Worm (Caenorhabditis elegans) whole organism, mixed stage, embryonic: ENCODE data around the gene ubxn-6.

Experiments used
- blmp-1 ChIP-seq: fragments of 150-350 bp; optimal IDR thresholded peaks from 2 replicates; lab custom pipeline; 2014; ENCODE audit warnings: missing biosample characterization, missing genetic modification characterization
- cnd-1 ChIP-seq: fragments of 200-800 bp; sonication (Bioruptor generic); optimal IDR thresholded peaks from 2 replicates; lab custom pipeline; 2018; ENCODE audit warnings: mild to moderate bottlenecking, missing genetic modification characterization, missing compliant biosample characterization
- lsy-2 ChIP-seq: fragments of 150-350 bp; optimal IDR thresholded peaks from 2 replicates; lab custom pipeline; 2014; ENCODE audit warnings: missing biosample characterization, missing genetic modification characterization
- mab-5 ChIP-seq: fragments of 150-350 bp; optimal IDR thresholded peaks from 2 replicates; lab custom pipeline; 2014; ENCODE audit warnings: missing biosample characterization, missing genetic modification characterization
- mep-1 ChIP-seq: fragments of 150-350 bp; optimal IDR thresholded peaks from 2 replicates; lab custom pipeline; 2017; ENCODE audit warnings: missing biosample characterization, missing genetic modification reagents, missing genetic modification characterization, inconsistent platforms
- mls-2 ChIP-seq: sonication (generic microtip); optimal IDR thresholded peaks from 2 replicates; lab custom pipeline; 2016; ENCODE audit warnings: mild to moderate bottlenecking, missing genetic modification characterization, moderate library complexity, missing compliant biosample characterization
- nhr-237 ChIP-seq: fragments of 150-350 bp; optimal IDR thresholded peaks from 2 replicates; lab custom pipeline; 2014; ENCODE audit warnings: missing biosample characterization, missing genetic modification characterization
- nhr-76 ChIP-seq: sonication (generic microtip); optimal IDR thresholded peaks from 2 replicates; lab custom pipeline; 2017; ENCODE audit warnings: missing biosample characterization, missing genetic modification characterization
- unc-39 ChIP-seq: fragments of 150-350 bp; optimal IDR thresholded peaks from 2 replicates; lab custom pipeline; 2014; ENCODE audit warnings: missing biosample characterization, missing genetic modification characterization
- unc-62 ChIP-seq: fragments of 150-350 bp; optimal IDR thresholded peaks from 2 replicates; lab custom pipeline; 2014; ENCODE audit warnings: missing biosample characterization, missing genetic modification reagents, missing genetic modification characterization

- TF ChIP-seq cnd-1 (tag; lab: Kevin White, UChicago) (no peak), unc-39 (tag; lab: Kevin White, UChicago) (no peak), mab-5 (tag; lab: Kevin White, UChicago) (no peak), lsy-2 (tag; lab: Kevin White, UChicago) (no peak), mls-2 (tag; lab: Kevin White, UChicago) (no peak), nhr-237 (tag; lab: Kevin White, UChicago) (no peak), mep-1 (tag; lab: Kevin White, UChicago) (no peak), blmp-1 (tag; lab: Kevin White, UChicago) (no peak), nhr-76 (tag; lab: Kevin White, UChicago) (no peak), unc-62 (GFP tag; lab: Kevin White, UChicago) (no peak)
These were observed 516 bp upstream of the ubxn-6 start, which contains the start of gene H06H21.37 for ce11 chrIV:4809813-4810212.
